Fruit fly (Drosophila melanogaster): ENCODE measurements around the gene Ziz.

Gene Ziz

dm6 chr2L:7544267-7544670 lies 48.2 kb upstream of the Ziz start (continued):
- TF ChIP-seq ato (GFP tag; IDR thresholded peaks at IDR 0.05; ENCODE audit: partially characterized antibody) (no peak), CG32772 (GFP tag; IDR thresholded peaks at IDR 0.05) (no peak), her (GFP tag; optimal IDR thresholded peaks at IDR 0.05) (no peak), pan (optimal IDR thresholded peaks at IDR 0.05) (no peak), pan (GFP tag; optimal IDR thresholded peaks at IDR 0.05 in 1 of 2, IDR thresholded peaks at IDR 0.05 in 1 of 2) (peak in 1 of 2 experiments; percentile 40), CG11456 (GFP tag; IDR thresholded peaks at IDR 0.05) (no peak), Sox102F (GFP tag; optimal IDR thresholded peaks at IDR 0.05) (peak; percentile 26), peb (GFP tag; IDR thresholded peaks at IDR 0.05) (no peak), CG18011 (GFP tag; optimal IDR thresholded peaks at IDR 0.05) (no peak), Xbp1 (GFP tag; optimal IDR thresholded peaks at IDR 0.05) (no peak), MBD-R2 (GFP tag; IDR thresholded peaks at IDR 0.05) (no peak), Gug (GFP tag; IDR thresholded peaks at IDR 0.05) (no peak), CG18262 (tag; optimal IDR thresholded peaks at IDR 0.05) (peak; percentile 44), CG9609 (GFP tag; optimal IDR thresholded peaks at IDR 0.05) (no peak), gce (GFP tag; IDR thresholded peaks at IDR 0.05) (no peak), Atf3 (GFP tag; optimal IDR thresholded peaks at IDR 0.05) (no peak), Eip74EF (GFP tag; optimal IDR thresholded peaks at IDR 0.05) (peak in 1 of 2 experiments; percentile 60), da (GFP tag; optimal IDR thresholded peaks at IDR 0.05) (no peak), Ptx1 (GFP tag; IDR thresholded peaks at IDR 0.05) (0 out of 2 replicates have a peak, but pooled peaks have one; percentile 30), gsb-n (tag; optimal IDR thresholded peaks at IDR 0.05) (peak; percentile 54), yki (optimal IDR thresholded peaks at IDR 0.05) (no peak), esg (GFP tag; conservative IDR thresholded peaks at IDR 0.05) (no peak), gcm2 (GFP tag; optimal IDR thresholded peaks at IDR 0.05) (no peak), mirr (GFP tag; optimal IDR thresholded peaks at IDR 0.05) (no peak), CG6175 (GFP tag; IDR thresholded peaks at IDR 0.05) (no peak), HHEX (GFP tag; optimal IDR thresholded peaks at IDR 0.05) (no peak), CG7745 (tag; optimal IDR thresholded peaks at IDR 0.05) (no peak), CG7271 (tag; optimal IDR thresholded peaks at IDR 0.05) (no peak), CG8359 (GFP tag; optimal IDR thresholded peaks at IDR 0.05; ENCODE audit: borderline replicate concordance) (peak; percentile 25), Dad (GFP tag; optimal IDR thresholded peaks at IDR 0.05) (no peak), B-H1 (GFP tag; IDR thresholded peaks at IDR 0.05) (no peak), CG14860 (GFP tag; IDR thresholded peaks at IDR 0.05; ENCODE audit: partially characterized antibody) (no peak), luna (GFP tag; optimal IDR thresholded peaks at IDR 0.05) (no peak), crol (GFP tag; IDR thresholded peaks at IDR 0.05) (no peak), Fer2 (tag; optimal IDR thresholded peaks at IDR 0.05) (no peak), tgo (GFP tag; IDR thresholded peaks at IDR 0.05) (peak; percentile 22; the same call in 1 of the 3 replicates), CrebB (tag; optimal IDR thresholded peaks at IDR 0.05) (no peak), fd96Cb (tag; optimal IDR thresholded peaks at IDR 0.05) (no peak), CG11560 (tag; IDR thresholded peaks at IDR 0.05) (no peak), CG2116 (GFP tag; optimal IDR thresholded peaks at IDR 0.05) (peak; percentile 23), kni (GFP tag; optimal IDR thresholded peaks at IDR 0.05) (peak; percentile 17), dm (GFP tag; optimal IDR thresholded peaks at IDR 0.05) (no peak), unpg (GFP tag; optimal IDR thresholded peaks at IDR 0.05) (peak; percentile 45), Taf1 (GFP tag; IDR thresholded peaks at IDR 0.05) (no peak), CG15073 (GFP tag; optimal IDR thresholded peaks at IDR 0.05) (no peak), BEAF-32 (GFP tag; optimal IDR thresholded peaks at IDR 0.05) (no peak), lab (GFP tag; optimal IDR thresholded peaks at IDR 0.05) (peak; percentile 15), CG33213 (GFP tag; optimal IDR thresholded peaks at IDR 0.05) (peak; percentile 17), bsh (GFP tag; optimal IDR thresholded peaks at IDR 0.05) (peak in 1 of 2 experiments; percentile 36), cato (GFP tag; optimal IDR thresholded peaks at IDR 0.05; ENCODE audit: borderline replicate concordance) (no peak), CG17912 (GFP tag; optimal IDR thresholded peaks at IDR 0.05) (no peak)

Measured in whole organism, embryonic.